Worm (Caenorhabditis elegans) whole organism, L2 larva: ENCODE results near the gene F57A8.7.

Source experiments
- C34F6.9 ChIP-seq: fragments of 150-350 bp; optimal IDR thresholded peaks from 2 replicates; lab custom pipeline; 2014; ENCODE audit warnings: missing biosample characterization, missing genetic modification characterization
- Y55F3AM.14 ChIP-seq: fragments of 200-800 bp; sonication (Bioruptor generic); optimal IDR thresholded peaks from 2 replicates; lab custom pipeline; 2018; ENCODE audit warnings: mild to moderate bottlenecking, missing genetic modification characterization, missing compliant biosample characterization
- ZK546.5 ChIP-seq: sonication (generic microtip); optimal IDR thresholded peaks from 2 replicates; lab custom pipeline; 2017; ENCODE audit warnings: missing biosample characterization, missing genetic modification characterization
- alr-1 ChIP-seq: fragments of 150-350 bp; optimal IDR thresholded peaks from 2 replicates; lab custom pipeline; 2014; ENCODE audit warnings: missing biosample characterization, missing genetic modification characterization
- ceh-16 ChIP-seq: fragments of 150-350 bp; optimal IDR thresholded peaks from 2 replicates; lab custom pipeline; 2014; ENCODE audit warnings: missing biosample characterization, missing genetic modification characterization
- ceh-82 ChIP-seq: fragments of 150-350 bp; optimal IDR thresholded peaks from 2 replicates; lab custom pipeline; 2014; ENCODE audit warnings: missing biosample characterization, missing genetic modification characterization
- crh-2 ChIP-seq: sonication (generic microtip); optimal IDR thresholded peaks from 2 replicates; lab custom pipeline; 2017; ENCODE audit warnings: missing biosample characterization, missing genetic modification characterization
- dmd-4 ChIP-seq: sonication (generic microtip); optimal IDR thresholded peaks from 2 replicates; lab custom pipeline; 2017; ENCODE audit warnings: missing biosample characterization, missing genetic modification characterization
- egl-27 ChIP-seq: sonication (generic microtip); optimal IDR thresholded peaks from 3 replicates; lab custom pipeline; 2017; ENCODE audit warnings: missing biosample characterization, missing genetic modification reagents, missing genetic modification characterization
- elt-3 ChIP-seq: sonication (generic microtip); optimal IDR thresholded peaks from 2 replicates; lab custom pipeline; 2017; ENCODE audit warnings: missing biosample characterization, missing genetic modification characterization
- fos-1 ChIP-seq: fragments of 150-350 bp; optimal IDR thresholded peaks from 2 replicates; lab custom pipeline; 2014; ENCODE audit warnings: missing biosample characterization, missing genetic modification characterization
- lin-39 ChIP-seq: fragments of 150-350 bp; optimal IDR thresholded peaks from 2 replicates; lab custom pipeline; 2014; ENCODE audit warnings: missing biosample characterization, missing genetic modification reagents, missing genetic modification characterization
- mab-5 ChIP-seq: fragments of 150-350 bp; optimal IDR thresholded peaks from 2 replicates; lab custom pipeline; 2014; ENCODE audit warnings: missing biosample characterization, missing genetic modification characterization
- mbf-1 ChIP-seq: sonication (generic microtip); optimal IDR thresholded peaks from 2 replicates; lab custom pipeline; 2017; ENCODE audit warnings: missing biosample characterization, missing genetic modification characterization
- mdl-1 ChIP-seq, 2 experiments: fragments of 150-350 bp in 1 of 2; sonication (generic microtip) in 1 of 2; optimal IDR thresholded peaks; 2 replicates each; lab custom pipeline; 2017; ENCODE audit warnings: missing biosample characterization in 2 of 2, missing genetic modification characterization in 2 of 2
- nhr-10 ChIP-seq: sonication (generic microtip); optimal IDR thresholded peaks from 2 replicates; lab custom pipeline; 2017; ENCODE audit warnings: missing biosample characterization, missing genetic modification characterization
- nhr-129 ChIP-seq: fragments of 150-350 bp; optimal IDR thresholded peaks from 2 replicates; lab custom pipeline; 2014; ENCODE audit warnings: missing biosample characterization, missing genetic modification characterization
- nhr-21 ChIP-seq: fragments of 150-350 bp; optimal IDR thresholded peaks from 2 replicates; lab custom pipeline; 2014; ENCODE audit warnings: missing biosample characterization, missing genetic modification characterization
- nhr-25 ChIP-seq: fragments of 150-350 bp; sonication (generic microtip); optimal IDR thresholded peaks from 3 replicates; lab custom pipeline; 2014; ENCODE audit warnings: missing biosample characterization, missing genetic modification characterization
- nhr-6 ChIP-seq: fragments of 150-350 bp; optimal IDR thresholded peaks from 2 replicates; lab custom pipeline; 2014; ENCODE audit warnings: missing biosample characterization, missing genetic modification characterization
- peb-1 ChIP-seq: fragments of 150-350 bp; optimal IDR thresholded peaks from 2 replicates; lab custom pipeline; 2014; ENCODE audit warnings: missing biosample characterization, missing genetic modification characterization
- sem-4 ChIP-seq: fragments of 150-350 bp; optimal IDR thresholded peaks from 2 replicates; lab custom pipeline; 2014; ENCODE audit warnings: missing biosample characterization, missing genetic modification reagents, missing genetic modification characterization
- skn-1 ChIP-seq: sonication (generic microtip); optimal IDR thresholded peaks from 2 replicates; lab custom pipeline; 2017; ENCODE audit warnings: missing biosample characterization, missing genetic modification characterization
- sma-3 ChIP-seq: sonication (generic microtip); optimal IDR thresholded peaks from 2 replicates; lab custom pipeline; 2016; ENCODE audit warnings: missing genetic modification reagents, missing genetic modification characterization, missing compliant biosample characterization
- sma-9 ChIP-seq, 2 experiments: fragments of 150-350 bp in 1 of 2; sonication (generic microtip) in 1 of 2; optimal IDR thresholded peaks; 2 replicates each; lab custom pipeline; 2014 to 2016; ENCODE audit warnings: missing genetic modification characterization in 2 of 2, mild to moderate bottlenecking in 1 of 2, missing biosample characterization in 1 of 2, missing compliant biosample characterization in 1 of 2, missing genetic modification reagents in 1 of 2, moderate library complexity in 1 of 2
- snpc-4 ChIP-seq: fragments of 150-350 bp; optimal IDR thresholded peaks from 2 replicates; lab custom pipeline; 2014; ENCODE audit warnings: missing biosample characterization, missing genetic modification characterization
- unc-62 ChIP-seq: fragments of 150-350 bp; optimal IDR thresholded peaks from 2 replicates; lab custom pipeline; 2014; ENCODE audit warnings: missing biosample characterization, missing genetic modification reagents, missing genetic modification characterization
- ztf-11 ChIP-seq: sonication (generic microtip); optimal IDR thresholded peaks from 2 replicates; lab custom pipeline; 2017; ENCODE audit warnings: missing biosample characterization, missing genetic modification characterization
- ztf-4 ChIP-seq: fragments of 150-350 bp; optimal IDR thresholded peaks from 2 replicates; lab custom pipeline; 2014; ENCODE audit warnings: missing biosample characterization, missing genetic modification characterization

The F57A8.7 gene

ce11 chrV:10101916-10102315, 26.4 kb downstream of the F57A8.7 start, which contains the start of gene C08B6.14:
TSS of gene C08B6.14 (minus strand) at chrV:10102016.
- TF ChIP-seq ztf-11 (tag; lab: Kevin White, UChicago) (no peak), fos-1 (tag; lab: Kevin White, UChicago) (no peak), sma-3 (GFP tag; lab: Kevin White, UChicago) (no peak), snpc-4 (tag; lab: Kevin White, UChicago) (no peak)

- no peak for TF ChIP-seq Y55F3AM.14 (GFP tag; lab: Kevin White, UChicago)
- TF ChIP-seq ceh-82 (tag; lab: Kevin White, UChicago) = no peak
- TF ChIP-seq nhr-129 = peak; percentile 62
- TF ChIP-seq nhr-25 (tag; lab: Kevin White, UChicago) = no peak
- no peak for TF ChIP-seq nhr-10
- peak; percentile 16 for TF ChIP-seq fos-1 (tag; lab: Kevin White, UChicago)
- TF ChIP-seq ceh-16 (tag; lab: Kevin White, UChicago) = no peak
These were observed 28.3 kb downstream of the F57A8.7 start for ce11 chrV:10103811-10104210.

ce11 chrV:10104785-10105310, 29.3 kb downstream of the F57A8.7 start, which contains the start of gene ugt-17:
TSS of gene ugt-17 (minus strand) at chrV:10104964.
- peak; percentile 54 for TF ChIP-seq sma-9 (GFP tag; optimal IDR thresholded peaks at IDR 0.05; lab: Kevin White, UChicago)
- TF ChIP-seq sma-9 (tag; optimal IDR thresholded peaks at IDR 0.05; lab: Kevin White, UChicago) = no peak
- no peak for TF ChIP-seq unc-62 (GFP tag; lab: Kevin White, UChicago)
- peak; percentile 67 for TF ChIP-seq fos-1 (tag; lab: Kevin White, UChicago)
- no peak for TF ChIP-seq sem-4 (tag; lab: Kevin White, UChicago)
- no peak for TF ChIP-seq skn-1 (tag; lab: Kevin White, UChicago)
- TF ChIP-seq lin-39 (tag; lab: Kevin White, UChicago) = no peak
- no peak for TF ChIP-seq ceh-82 (tag; lab: Kevin White, UChicago)
- TF ChIP-seq mbf-1 (tag; lab: Kevin White, UChicago) = no peak
- no peak for TF ChIP-seq peb-1 (tag; lab: Kevin White, UChicago)
- TF ChIP-seq crh-2 (tag; lab: Kevin White, UChicago) = peak; percentile 10

- TF ChIP-seq mdl-1 (tag; optimal IDR thresholded peaks at IDR 0.05; lab: Kevin White, UChicago) (no peak), ztf-4 (tag; lab: Kevin White, UChicago) (no peak), peb-1 (tag; lab: Kevin White, UChicago) (no peak), ztf-11 (tag; lab: Kevin White, UChicago) (no peak), elt-3 (tag; lab: Kevin White, UChicago) (no peak), dmd-4 (tag; lab: Kevin White, UChicago) (no peak), alr-1 (no peak), sma-3 (GFP tag; lab: Kevin White, UChicago) (no peak), crh-2 (tag; lab: Kevin White, UChicago) (no peak), Y55F3AM.14 (GFP tag; lab: Kevin White, UChicago) (no peak), nhr-6 (no peak), ZK546.5 (no peak), C34F6.9 (tag; lab: Kevin White, UChicago) (no peak)
These were observed 29.9 kb downstream of the F57A8.7 start, which contains the start of gene C08B6.2 for ce11 chrV:10105412-10105811. TSS of gene C08B6.2 (plus strand) at chrV:10105712.

- no peak for TF ChIP-seq nhr-6
- no peak for TF ChIP-seq lin-39 (tag; lab: Kevin White, UChicago)
- no peak for TF ChIP-seq mab-5 (tag; lab: Kevin White, UChicago)
These were observed 31.8 kb downstream of the F57A8.7 start, which contains the start of gene C08B6.11 for ce11 chrV:10107309-10107708. TSS of gene C08B6.11 (plus strand) at chrV:10107609.

ce11 chrV:10111129-10111528, 35.6 kb downstream of the F57A8.7 start:
- TF ChIP-seq mbf-1 (tag; lab: Kevin White, UChicago) (no peak), dmd-4 (tag; lab: Kevin White, UChicago) (no peak), unc-62 (GFP tag; lab: Kevin White, UChicago) (no peak), nhr-10 (no peak), fos-1 (tag; lab: Kevin White, UChicago) (peak; percentile 24), ztf-4 (tag; lab: Kevin White, UChicago) (no peak), egl-27 (no peak)

- TF ChIP-seq nhr-21 (tag; lab: Kevin White, UChicago) = no peak
- TF ChIP-seq nhr-10 = no peak
These were observed 36.6 kb downstream of the F57A8.7 start, which contains the start of gene C08B6.3 for ce11 chrV:10112187-10112586. TSS of gene C08B6.3 (minus strand) at chrV:10112287.
